Fruit fly (Drosophila melanogaster) whole organism, embryonic: ENCODE data around the gene srl.

Source experiments
- ATbp ChIP-seq: fragments of 200-800 bp; sonication (Bioruptor generic); optimal IDR thresholded peaks from 2 replicates; lab custom pipeline; 2017; ENCODE audit warnings: missing biosample characterization, mild to moderate bottlenecking, missing genetic modification characterization, missing genetic modification reagents
- Adf1 ChIP-seq: fragments of 200-800 bp; sonication (Bioruptor generic); IDR thresholded peaks from 2 replicates; pipeline ENCODE4 v1.3.6; 2022; ENCODE audit warnings: missing biosample characterization, missing genetic modification characterization
- Antp ChIP-seq: fragments of 200-800 bp; sonication (Bioruptor generic); optimal IDR thresholded peaks from 3 replicates; lab custom pipeline; 2016; ENCODE audit warnings: missing biosample characterization, missing genetic modification characterization
- Atf-2 ChIP-seq: fragments of 200-800 bp; sonication (Bioruptor generic); optimal IDR thresholded peaks from 2 replicates; lab custom pipeline; 2016; ENCODE audit warnings: missing biosample characterization, missing genetic modification characterization
- Atf3 ChIP-seq: fragments of 200-800 bp; sonication (Bioruptor generic); optimal IDR thresholded peaks from 3 replicates; lab custom pipeline; 2016; ENCODE audit warnings: missing biosample characterization, missing genetic modification characterization
- CG10147 ChIP-seq: fragments of 200-800 bp; sonication (Bioruptor generic); optimal IDR thresholded peaks from 2 replicates; lab custom pipeline; 2019; ENCODE audit warnings: missing biosample characterization, mild to moderate bottlenecking, missing genetic modification characterization, moderate library complexity
- CG10321 ChIP-seq: fragments of 200-800 bp; sonication (Bioruptor generic); IDR thresholded peaks from 2 replicates; pipeline ENCODE4 v1.3.6; 2022; ENCODE audit warnings: missing biosample characterization, missing genetic modification characterization
- CG10543 ChIP-seq: fragments of 200-800 bp; sonication (Bioruptor generic); optimal IDR thresholded peaks from 3 replicates; lab custom pipeline; 2017; ENCODE audit warnings: missing biosample characterization, mild to moderate bottlenecking, missing genetic modification characterization, moderate library complexity
- CG10565 ChIP-seq: fragments of 200-800 bp; sonication (Bioruptor generic); optimal IDR thresholded peaks from 3 replicates; lab custom pipeline; 2016; ENCODE audit warnings: missing biosample characterization, mild to moderate bottlenecking, missing genetic modification characterization
- CG10979 ChIP-seq: fragments of 200-800 bp; sonication (Bioruptor generic); optimal IDR thresholded peaks from 2 replicates; lab custom pipeline; 2018; ENCODE audit warnings: missing biosample characterization, mild to moderate bottlenecking, missing genetic modification characterization, moderate library complexity
- CG14050 ChIP-seq: fragments of 200-800 bp; sonication (Bioruptor generic); IDR thresholded peaks from 3 replicates; pipeline ENCODE4 v1.3.6; 2022; ENCODE audit warnings: missing biosample characterization, missing genetic modification characterization
- CG14860 ChIP-seq: fragments of 200-800 bp; sonication (Bioruptor generic); IDR thresholded peaks from 3 replicates; pipeline ENCODE4 v1.3.6; 2022; ENCODE audit warnings: missing biosample characterization, missing genetic modification characterization; ENCODE audit not compliant: partially characterized antibody
- CG1602 ChIP-seq: fragments of 200-800 bp; sonication (Bioruptor generic); optimal IDR thresholded peaks from 3 replicates; lab custom pipeline; 2016; ENCODE audit warnings: missing biosample characterization, missing genetic modification characterization
- CG17186 ChIP-seq: fragments of 200-800 bp; sonication (Bioruptor generic); optimal IDR thresholded peaks from 3 replicates; lab custom pipeline; 2017; ENCODE audit warnings: missing biosample characterization, missing genetic modification reagents, missing genetic modification characterization
- CG17361 ChIP-seq: fragments of 200-800 bp; sonication (Bioruptor generic); IDR thresholded peaks from 3 replicates; pipeline ENCODE4 v1.3.6; 2022; ENCODE audit warnings: missing biosample characterization, missing genetic modification characterization
- CG17912 ChIP-seq: fragments of 200-800 bp; sonication (Bioruptor generic); optimal IDR thresholded peaks from 2 replicates; lab custom pipeline; 2018; ENCODE audit warnings: missing biosample characterization, mild to moderate bottlenecking, missing genetic modification characterization
- CG18764 ChIP-seq: fragments of 200-800 bp; sonication (Bioruptor generic); optimal IDR thresholded peaks from 3 replicates; lab custom pipeline; 2016; ENCODE audit warnings: missing biosample characterization, missing genetic modification characterization
- CG2116 ChIP-seq: fragments of 200-800 bp; sonication (Bioruptor generic); optimal IDR thresholded peaks from 3 replicates; lab custom pipeline; 2018; ENCODE audit warnings: missing biosample characterization, mild to moderate bottlenecking, missing genetic modification characterization
- CG30431 ChIP-seq: fragments of 200-800 bp; sonication (Bioruptor generic); optimal IDR thresholded peaks from 2 replicates; lab custom pipeline; 2017; ENCODE audit warnings: missing biosample characterization, missing genetic modification characterization
- CG3281 ChIP-seq: fragments of 200-800 bp; sonication (Bioruptor generic); optimal IDR thresholded peaks from 3 replicates; lab custom pipeline; 2017; ENCODE audit warnings: missing biosample characterization, mild to moderate bottlenecking, missing genetic modification characterization
- CG4707 ChIP-seq: fragments of 200-800 bp; sonication (Bioruptor generic); optimal IDR thresholded peaks from 2 replicates; lab custom pipeline; 2018; ENCODE audit warnings: missing biosample characterization, mild to moderate bottlenecking, missing genetic modification characterization, moderate library complexity
- CG6654 ChIP-seq: fragments of 200-800 bp; sonication (Bioruptor generic); optimal IDR thresholded peaks from 2 replicates; lab custom pipeline; 2017; ENCODE audit warnings: missing biosample characterization, mild to moderate bottlenecking, missing genetic modification characterization
- CG6854 ChIP-seq: fragments of 200-800 bp; sonication (Bioruptor generic); optimal IDR thresholded peaks from 3 replicates; lab custom pipeline; 2017; ENCODE audit warnings: missing biosample characterization, mild to moderate bottlenecking, missing genetic modification characterization
- CG7987 ChIP-seq: fragments of 200-800 bp; sonication (Bioruptor generic); optimal IDR thresholded peaks from 2 replicates; lab custom pipeline; 2018; ENCODE audit warnings: missing biosample characterization, mild to moderate bottlenecking, missing genetic modification characterization, moderate library complexity
- Camta ChIP-seq: fragments of 200-800 bp; sonication (Bioruptor generic); optimal IDR thresholded peaks from 2 replicates; lab custom pipeline; 2016; ENCODE audit warnings: missing biosample characterization, missing genetic modification characterization
- Dek ChIP-seq: fragments of 200-800 bp; sonication (Bioruptor generic); optimal IDR thresholded peaks from 3 replicates; lab custom pipeline; 2019; ENCODE audit warnings: missing biosample characterization, mild to moderate bottlenecking, missing genetic modification characterization, moderate library complexity
- Doc2 ChIP-seq: fragments of 200-800 bp; sonication (Bioruptor generic); IDR thresholded peaks from 2 replicates; pipeline ENCODE4 v1.3.6; 2022; ENCODE audit warnings: missing biosample characterization, missing genetic modification characterization
- Max ChIP-seq: fragments of 200-800 bp; sonication (Bioruptor generic); optimal IDR thresholded peaks from 2 replicates; lab custom pipeline; 2016; ENCODE audit warnings: missing biosample characterization, mild to moderate bottlenecking, missing genetic modification characterization
- Myb ChIP-seq: fragments of 200-800 bp; sonication (Bioruptor generic); optimal IDR thresholded peaks from 2 replicates; lab custom pipeline; 2016; ENCODE audit warnings: missing biosample characterization, missing genetic modification characterization
- Oli ChIP-seq: fragments of 200-800 bp; sonication (Bioruptor generic); optimal IDR thresholded peaks from 2 replicates; lab custom pipeline; 2018; ENCODE audit warnings: missing biosample characterization, mild to moderate bottlenecking, missing genetic modification characterization, moderate library complexity
- PHDP ChIP-seq: fragments of 200-800 bp; sonication (Bioruptor generic); optimal IDR thresholded peaks from 3 replicates; lab custom pipeline; 2018; ENCODE audit warnings: missing biosample characterization, mild to moderate bottlenecking, missing genetic modification characterization, moderate library complexity
- Spps ChIP-seq: fragments of 200-800 bp; sonication (Bioruptor generic); optimal IDR thresholded peaks from 2 replicates; lab custom pipeline; 2018; ENCODE audit warnings: missing biosample characterization, mild to moderate bottlenecking, missing genetic modification characterization
- ac ChIP-seq: fragments of 200-800 bp; sonication (Bioruptor generic); optimal IDR thresholded peaks from 3 replicates; lab custom pipeline; 2017; ENCODE audit warnings: missing biosample characterization, mild to moderate bottlenecking, missing genetic modification characterization
- cas ChIP-seq: fragments of 200-800 bp; sonication (Bioruptor generic); IDR thresholded peaks from 2 replicates; pipeline ENCODE4 v1.3.6; 2022; ENCODE audit warnings: missing biosample characterization, missing genetic modification characterization
- chinmo ChIP-seq: fragments of 200-800 bp; sonication (Bioruptor generic); IDR thresholded peaks from 4 replicates; pipeline ENCODE4 v1.3.6; 2022; ENCODE audit warnings: missing biosample characterization, missing genetic modification characterization; ENCODE audit not compliant: partially characterized antibody
- crol ChIP-seq: fragments of 200-800 bp; sonication (Bioruptor generic); IDR thresholded peaks from 2 replicates; pipeline ENCODE4 v1.3.6; 2022; ENCODE audit warnings: missing biosample characterization, missing genetic modification characterization
- da ChIP-seq: fragments of 200-800 bp; sonication (Bioruptor generic); optimal IDR thresholded peaks from 2 replicates; lab custom pipeline; 2016; ENCODE audit warnings: missing biosample characterization, missing genetic modification characterization
- en ChIP-seq: fragments of 200-800 bp; sonication (Bioruptor generic); optimal IDR thresholded peaks from 2 replicates; lab custom pipeline; 2016; ENCODE audit warnings: missing biosample characterization, missing genetic modification characterization
- ewg ChIP-seq: fragments of 200-800 bp; sonication (Bioruptor generic); optimal IDR thresholded peaks from 3 replicates; lab custom pipeline; 2017; ENCODE audit warnings: mild to moderate bottlenecking, missing biosample characterization, missing genetic modification reagents, missing genetic modification characterization
- grn ChIP-seq: fragments of 200-800 bp; sonication (Bioruptor generic); optimal IDR thresholded peaks from 3 replicates; lab custom pipeline; 2017; ENCODE audit warnings: missing biosample characterization, missing genetic modification characterization
- knrl ChIP-seq: fragments of 200-800 bp; sonication (Bioruptor generic); IDR thresholded peaks from 3 replicates; pipeline ENCODE4 v1.3.6; 2022; ENCODE audit warnings: missing biosample characterization, missing genetic modification characterization; ENCODE audit not compliant: partially characterized antibody
- lola ChIP-seq, 3 experiments: fragments of >200 bp in 2 of 3; fragments of 200-800 bp in 1 of 3; sonication (Bioruptor generic) in 1 of 3; optimal IDR thresholded peaks; 2 replicates each; lab custom pipeline; 2017 to 2019; ENCODE audit warnings: missing biosample characterization in 3 of 3, missing genetic modification characterization in 3 of 3, mild to moderate bottlenecking in 1 of 3, moderate library complexity in 1 of 3
- lov ChIP-seq, 2 experiments: fragments of 200-800 bp in 1 of 2; fragments of >200 bp in 1 of 2; sonication (Bioruptor generic) in 1 of 2; IDR thresholded peaks in 1 of 2; optimal IDR thresholded peaks in 1 of 2; 2 replicates in 1 of 2; 3 replicates in 1 of 2; pipeline versions ENCODE4 v1.3.6 to Lab custom; 2017 to 2022; ENCODE audit warnings: missing biosample characterization in 1 of 2, missing genetic modification characterization in 1 of 2
- luna ChIP-seq: fragments of 200-800 bp; sonication (Bioruptor generic); optimal IDR thresholded peaks from 2 replicates; lab custom pipeline; 2016; ENCODE audit warnings: missing biosample characterization, missing genetic modification characterization
- pita ChIP-seq: fragments of 200-800 bp; sonication (Bioruptor generic); optimal IDR thresholded peaks from 2 replicates; lab custom pipeline; 2017; ENCODE audit warnings: missing biosample characterization, mild to moderate bottlenecking, missing genetic modification characterization
- pzg ChIP-seq: fragments of 200-800 bp; sonication (Bioruptor generic); optimal IDR thresholded peaks from 3 replicates; lab custom pipeline; 2018; ENCODE audit warnings: missing biosample characterization, mild to moderate bottlenecking, missing genetic modification characterization, moderate library complexity
- run ChIP-seq: fragments of 200-800 bp; sonication (Bioruptor generic); optimal IDR thresholded peaks from 3 replicates; lab custom pipeline; 2018; ENCODE audit warnings: missing biosample characterization, mild to moderate bottlenecking, missing genetic modification characterization
- twi ChIP-seq: fragments of 200-800 bp; optimal IDR thresholded peaks from 2 replicates; lab custom pipeline; 2019; ENCODE audit warnings: missing biosample characterization, mild to moderate bottlenecking, missing genetic modification characterization, moderate library complexity
- zf30C ChIP-seq: fragments of 200-800 bp; sonication (Bioruptor generic); optimal IDR thresholded peaks from 3 replicates; lab custom pipeline; 2018; ENCODE audit warnings: missing biosample characterization, mild to moderate bottlenecking, missing genetic modification characterization

The srl gene

dm6 chr3R:4397403-4398079 lies 31.6 kb downstream of the srl start, which contains the start of gene CG9855 (continued):
- TF ChIP-seq CG6854 (no peak), lola (GFP tag; optimal IDR thresholded peaks at IDR 0.05; lab: Kevin White, UChicago) (no peak), pita (GFP tag; lab: Kevin White, UChicago) (no peak), pzg (GFP tag; lab: Kevin White, UChicago) (peak; percentile 79), knrl (GFP tag; lab: Robert Waterston, UW) (0 out of 3 replicates have a peak, but pooled peaks have one; percentile 11), lov (optimal IDR thresholded peaks at IDR 0.05; lab: Kevin White, UChicago) (no peak), lov (GFP tag; IDR thresholded peaks at IDR 0.05; lab: Robert Waterston, UW) (no peak), CG1602 (no peak), run (no peak), en (GFP tag; lab: Kevin White, UChicago) (no peak), Camta (no peak), ac (GFP tag; lab: Kevin White, UChicago) (no peak), Adf1 (GFP tag; lab: Robert Waterston, UW) (no peak), CG6654 (no peak), Spps (tag; lab: Kevin White, UChicago) (no peak), CG17186 (peak; percentile 26), twi (tag; lab: Kevin White, UChicago) (no peak), ATbp (GFP tag; lab: Kevin White, UChicago) (no peak), CG2116 (GFP tag; lab: Kevin White, UChicago) (peak; percentile 40), CG14860 (GFP tag; lab: Robert Waterston, UW) (no peak), CG3281 (GFP tag; lab: Kevin White, UChicago) (no peak), Atf-2 (GFP tag; lab: Kevin White, UChicago) (no peak), Oli (tag; lab: Kevin White, UChicago) (no peak), Antp (no peak), cas (no peak), CG10147 (no peak), CG10565 (no peak), CG17361 (GFP tag; lab: Robert Waterston, UW) (no peak), CG4707 (no peak), Doc2 (no peak), CG10321 (GFP tag; lab: Robert Waterston, UW) (no peak), Dek (tag; lab: Kevin White, UChicago) (no peak), CG18764 (no peak), CG10543 (no peak), ewg (GFP tag; lab: Kevin White, UChicago) (no peak), crol (GFP tag; lab: Robert Waterston, UW) (no peak), CG17912 (GFP tag; lab: Kevin White, UChicago) (no peak), zf30C (GFP tag; lab: Kevin White, UChicago) (no peak), CG30431 (GFP tag; lab: Kevin White, UChicago) (no peak), Atf3 (GFP tag; lab: Kevin White, UChicago) (no peak), CG10979 (no peak), luna (GFP tag; lab: Kevin White, UChicago) (no peak), Max (GFP tag; lab: Kevin White, UChicago) (no peak), chinmo (GFP tag; lab: Robert Waterston, UW) (no peak), PHDP (tag; lab: Kevin White, UChicago) (no peak), Myb (GFP tag; lab: Kevin White, UChicago) (no peak), da (no peak), CG7987 (GFP tag; lab: Kevin White, UChicago) (no peak), grn (no peak), CG14050 (no peak)
